Worm (Caenorhabditis elegans): Measurements from ENCODE around the gene Y75B8A.37.

ce11 chrIII:12359265-12359664 is 44.0 kb downstream of the Y75B8A.37 start, which contains the start of gene Y75B8A.34:
- TF ChIP-seq sea-1 (GFP tag; conservative IDR thresholded peaks at IDR 0.05) (no peak), tbx-37 (GFP tag; conservative IDR thresholded peaks at IDR 0.05) (no peak), aly-1 (tag; optimal IDR thresholded peaks at IDR 0.05) (no peak), ama-1 (optimal IDR thresholded peaks at IDR 0.05) (no peak), tbx-11 (GFP tag; IDR thresholded peaks at IDR 0.05) (no peak), flt-1 (GFP tag; IDR thresholded peaks at IDR 0.05) (no peak), B0310.2 (tag; optimal IDR thresholded peaks at IDR 0.05) (no peak), F13C5.2 (tag; optimal IDR thresholded peaks at IDR 0.05) (no peak), tra-4 (tag; optimal IDR thresholded peaks at IDR 0.05) (no peak), hmbx-1 (tag; optimal IDR thresholded peaks at IDR 0.05) (no peak)
